In genomic region chr3L:2552116-2552843, dm6 we compare ENCODE assay signal across 6 fruit fly cellular contexts.
A peak's percentile ranks its signal among the peaks of the same experiment; 100 is the strongest.
TF ChIP-seq lines count a peak whose summit lies in the region.

No protein-coding gene starts in this region.

- peak; percentile 12 for TF ChIP-seq CTCF in whole organism, embryonic (GFP tag; optimal IDR thresholded peaks at IDR 0.05; lab: Kevin White, UChicago)

TF ChIP-seq in Kc167, 6 proteins besides CTCF, POLR2A, EP300 and RAD21:
- TF ChIP-seq insv (optimal IDR thresholded peaks at IDR 0.05; lab: Kevin White, UChicago) = no peak
- no peak for TF ChIP-seq ttk (optimal IDR thresholded peaks at IDR 0.05; lab: Kevin White, UChicago)
- no peak for TF ChIP-seq h (optimal IDR thresholded peaks at IDR 0.05; lab: Kevin White, UChicago)
- peak; percentile 56 for TF ChIP-seq psq (optimal IDR thresholded peaks at IDR 0.05; lab: Kevin White, UChicago)
- TF ChIP-seq Sin3A (optimal IDR thresholded peaks at IDR 0.05; lab: Kevin White, UChicago) = no peak
- no peak for TF ChIP-seq Myc (optimal IDR thresholded peaks at IDR 0.05; lab: Kevin White, UChicago)

TF ChIP-seq in whole organism, adult, 20 proteins besides CTCF, POLR2A, EP300 and RAD21:
- peak; percentile 35 for TF ChIP-seq kay (GFP tag; lab: Kevin White, UChicago; ENCODE audit: borderline replicate concordance)
- peak; percentile 51 for TF ChIP-seq CG14711 (tag; optimal IDR thresholded peaks at IDR 0.05; lab: Kevin White, UChicago)
- TF ChIP-seq CG7101 (tag; optimal IDR thresholded peaks at IDR 0.05; lab: Kevin White, UChicago) = no peak
TF ChIP-seq in whole organism, adult: peak in this region for 2.

TF ChIP-seq in whole organism, embryonic, 481 proteins besides CTCF, POLR2A, EP300 and RAD21 (continues in another document):
- TF ChIP-seq HmgZ (tag; optimal IDR thresholded peaks at IDR 0.05; lab: Kevin White, UChicago) (no peak), CG16815 (GFP tag; optimal IDR thresholded peaks at IDR 0.05; lab: Kevin White, UChicago) (peak; percentile 48), CG3163 (GFP tag; optimal IDR thresholded peaks at IDR 0.05; lab: Kevin White, UChicago) (no peak), klu (GFP tag; IDR thresholded peaks at IDR 0.05; lab: Robert Waterston, UW) (no peak), CG8944 (GFP tag; optimal IDR thresholded peaks at IDR 0.05; lab: Kevin White, UChicago) (peak; percentile 48), Meics (GFP tag; optimal IDR thresholded peaks at IDR 0.05; lab: Kevin White, UChicago) (peak; percentile 37), al (GFP tag; IDR thresholded peaks at IDR 0.05; lab: Robert Waterston, UW) (0 out of 2 replicates have a peak, but pooled peaks have one; percentile 19), Lhr (GFP tag; optimal IDR thresholded peaks at IDR 0.05; lab: Kevin White, UChicago) (no peak), CG4404 (GFP tag; IDR thresholded peaks at IDR 0.05; lab: Robert Waterston, UW) (no peak), CG7372 (GFP tag; IDR thresholded peaks at IDR 0.05; lab: Robert Waterston, UW) (0 out of 2 replicates have a peak, but pooled peaks have one; percentile 29), run (tag; optimal IDR thresholded peaks at IDR 0.05; lab: Kevin White, UChicago) (no peak), unpg (GFP tag; optimal IDR thresholded peaks at IDR 0.05; lab: Kevin White, UChicago) (peak; percentile 76), Drgx (GFP tag; IDR thresholded peaks at IDR 0.05; lab: Robert Waterston, UW) (peak; percentile 76), CG15073 (GFP tag; optimal IDR thresholded peaks at IDR 0.05; lab: Kevin White, UChicago) (no peak), nmo (GFP tag; optimal IDR thresholded peaks at IDR 0.05; lab: Kevin White, UChicago) (peak; percentile 72), CG12942 (GFP tag; optimal IDR thresholded peaks at IDR 0.05; lab: Kevin White, UChicago) (peak; percentile 45), fru (optimal IDR thresholded peaks at IDR 0.05; lab: Kevin White, UChicago) (no peak), CG17912 (GFP tag; optimal IDR thresholded peaks at IDR 0.05; lab: Kevin White, UChicago) (no peak), h (optimal IDR thresholded peaks at IDR 0.05; lab: Kevin White, UChicago) (no peak), CG1792 (GFP tag; optimal IDR thresholded peaks at IDR 0.05; lab: Kevin White, UChicago) (peak; percentile 38), dan (GFP tag; IDR thresholded peaks at IDR 0.05; lab: Robert Waterston, UW) (no peak)

TF ChIP-seq in whole organism, prepupa, 60 proteins besides CTCF, POLR2A, EP300 and RAD21 (continues in another document):
- TF ChIP-seq Blimp-1 (GFP tag; optimal IDR thresholded peaks at IDR 0.05; lab: Kevin White, UChicago) = peak; percentile 54
- TF ChIP-seq CG11902 (GFP tag; optimal IDR thresholded peaks at IDR 0.05; lab: Kevin White, UChicago) = peak; percentile 92
- peak; percentile 97 for TF ChIP-seq CG8632 (GFP tag; optimal IDR thresholded peaks at IDR 0.05; lab: Kevin White, UChicago)
- TF ChIP-seq CG34406 (GFP tag; optimal IDR thresholded peaks at IDR 0.05; lab: Kevin White, UChicago) = peak; percentile 95
- TF ChIP-seq Hr4 (GFP tag; optimal IDR thresholded peaks at IDR 0.05; lab: Kevin White, UChicago) = peak; percentile 79
- peak; percentile 93 for TF ChIP-seq CG1621 (tag; optimal IDR thresholded peaks at IDR 0.05; lab: Kevin White, UChicago)
- peak; percentile 75 for TF ChIP-seq Gug (GFP tag; IDR thresholded peaks at IDR 0.05; lab: Robert Waterston, UW)
- TF ChIP-seq Smox (GFP tag; optimal IDR thresholded peaks at IDR 0.05; lab: Kevin White, UChicago) = peak; percentile 94
- peak; percentile 97 for TF ChIP-seq svp (GFP tag; lab: Kevin White, UChicago)
- TF ChIP-seq Eip78C (GFP tag; lab: Kevin White, UChicago) = peak; percentile 99
- TF ChIP-seq Eip93F (GFP tag; optimal IDR thresholded peaks at IDR 0.05; lab: Kevin White, UChicago) = peak; percentile 91
- TF ChIP-seq dsx (GFP tag; optimal IDR thresholded peaks at IDR 0.05; lab: Kevin White, UChicago; ENCODE audit: poor library complexity, severe bottlenecking) = peak; percentile 97
- peak; percentile 71 for TF ChIP-seq CG6276 (GFP tag; optimal IDR thresholded peaks at IDR 0.05; lab: Kevin White, UChicago)
- peak; percentile 55 for TF ChIP-seq CG4318 (GFP tag; optimal IDR thresholded peaks at IDR 0.05; lab: Kevin White, UChicago)
- TF ChIP-seq ss (GFP tag; optimal IDR thresholded peaks at IDR 0.05; lab: Kevin White, UChicago) = peak; percentile 86 to 96
- peak; percentile 84 for TF ChIP-seq eg (GFP tag; IDR thresholded peaks at IDR 0.05; lab: Robert Waterston, UW)
- peak; percentile 95 for TF ChIP-seq lz (GFP tag; optimal IDR thresholded peaks at IDR 0.05; lab: Kevin White, UChicago)
- TF ChIP-seq CG10631 (GFP tag; optimal IDR thresholded peaks at IDR 0.05; lab: Kevin White, UChicago) = peak; percentile 94
- TF ChIP-seq fd59A (GFP tag; optimal IDR thresholded peaks at IDR 0.05; lab: Kevin White, UChicago) = peak; percentile 90
- TF ChIP-seq salr (GFP tag; optimal IDR thresholded peaks at IDR 0.05; lab: Kevin White, UChicago) = peak; percentile 81 to 93
- peak; percentile 91 for TF ChIP-seq spab (GFP tag; optimal IDR thresholded peaks at IDR 0.05; lab: Kevin White, UChicago)

TF ChIP-seq in whole organism, pupa, 21 proteins besides CTCF, POLR2A, EP300 and RAD21:
- TF ChIP-seq CG8301 (tag; optimal IDR thresholded peaks at IDR 0.05; lab: Kevin White, UChicago) (peak; percentile 83), fd96Ca (GFP tag; IDR thresholded peaks at IDR 0.05; lab: Robert Waterston, UW) (peak; percentile 63; the same call in 2 of the 3 replicates), Pif1A (GFP tag; optimal IDR thresholded peaks at IDR 0.05; lab: Kevin White, UChicago) (peak; percentile 96), EcR (GFP tag; optimal IDR thresholded peaks at IDR 0.05; lab: Kevin White, UChicago) (peak; percentile 71), CG34367 (tag; optimal IDR thresholded peaks at IDR 0.05; lab: Kevin White, UChicago) (peak; percentile 91), CG17806 (tag; optimal IDR thresholded peaks at IDR 0.05; lab: Kevin White, UChicago) (peak; percentile 97), CG12605 (GFP tag; IDR thresholded peaks at IDR 0.05; lab: Robert Waterston, UW) (peak; percentile 75), D1 (tag; optimal IDR thresholded peaks at IDR 0.05; lab: Kevin White, UChicago) (peak; percentile 89), CG8159 (tag; optimal IDR thresholded peaks at IDR 0.05; lab: Kevin White, UChicago) (peak; percentile 97), Pif1B (GFP tag; optimal IDR thresholded peaks at IDR 0.05; lab: Kevin White, UChicago) (peak; percentile 94), Ets98B (GFP tag; IDR thresholded peaks at IDR 0.05; lab: Robert Waterston, UW) (peak; percentile 77), CG15710 (tag; optimal IDR thresholded peaks at IDR 0.05; lab: Kevin White, UChicago) (peak; percentile 99), CG10348 (GFP tag; IDR thresholded peaks at IDR 0.05; lab: Robert Waterston, UW) (no peak), CG32121 (GFP tag; IDR thresholded peaks at IDR 0.05; lab: Robert Waterston, UW) (peak; percentile 43; the same call in 1 of the 2 replicates), gl (tag; optimal IDR thresholded peaks at IDR 0.05; lab: Kevin White, UChicago) (peak; percentile 91), CG13204 (GFP tag; optimal IDR thresholded peaks at IDR 0.05; lab: Kevin White, UChicago) (peak; percentile 78), CG14655 (GFP tag; optimal IDR thresholded peaks at IDR 0.05; lab: Kevin White, UChicago) (peak; percentile 85), Snoo (tag; optimal IDR thresholded peaks at IDR 0.05; lab: Kevin White, UChicago) (peak; percentile 91), CG4496 (GFP tag; IDR thresholded peaks at IDR 0.05; lab: Robert Waterston, UW) (peak; percentile 89), rn (GFP tag; IDR thresholded peaks at IDR 0.05; lab: Robert Waterston, UW) (peak; percentile 74), CG9948 (tag; optimal IDR thresholded peaks at IDR 0.05; lab: Kevin White, UChicago) (peak; percentile 92)
TF ChIP-seq in whole organism, pupa: peak in this region for 20.

TF ChIP-seq in whole organism, wandering third instar larva, 38 proteins besides CTCF, POLR2A, EP300 and RAD21 (continues in another document):
- TF ChIP-seq sv (GFP tag; optimal IDR thresholded peaks at IDR 0.05; lab: Kevin White, UChicago) = no peak
- peak; percentile 62 for TF ChIP-seq woc (GFP tag; optimal IDR thresholded peaks at IDR 0.05; lab: Kevin White, UChicago)
- TF ChIP-seq Dif (GFP tag; optimal IDR thresholded peaks at IDR 0.05; lab: Kevin White, UChicago; ENCODE audit: partially characterized antibody) = no peak
- no peak for TF ChIP-seq Mio (GFP tag; optimal IDR thresholded peaks at IDR 0.05; lab: Kevin White, UChicago)
- TF ChIP-seq brk (GFP tag; optimal IDR thresholded peaks at IDR 0.05; lab: Kevin White, UChicago) = peak; percentile 16
- no peak for TF ChIP-seq dl (GFP tag; optimal IDR thresholded peaks at IDR 0.05; lab: Kevin White, UChicago; ENCODE audit: insufficient read depth in 1 of 2, partially characterized antibody in 2 of 2)
- TF ChIP-seq Hnf4 (GFP tag; optimal IDR thresholded peaks at IDR 0.05; lab: Kevin White, UChicago) = peak; percentile 74
- TF ChIP-seq dsf (GFP tag; optimal IDR thresholded peaks at IDR 0.05; lab: Kevin White, UChicago; ENCODE audit: borderline replicate concordance) = no peak
- no peak for TF ChIP-seq N (GFP tag; optimal IDR thresholded peaks at IDR 0.05; lab: Kevin White, UChicago)
- peak; percentile 13 for TF ChIP-seq Hr83 (GFP tag; optimal IDR thresholded peaks at IDR 0.05; lab: Kevin White, UChicago; ENCODE audit: poor library complexity, severe bottlenecking)
- TF ChIP-seq dmrt93B (GFP tag; optimal IDR thresholded peaks at IDR 0.05; lab: Kevin White, UChicago) = peak; percentile 58
- TF ChIP-seq CG9705 (GFP tag; optimal IDR thresholded peaks at IDR 0.05; lab: Kevin White, UChicago) = no peak
- TF ChIP-seq rgr (GFP tag; optimal IDR thresholded peaks at IDR 0.05; lab: Kevin White, UChicago) = peak; percentile 84
- TF ChIP-seq Vsx2 (GFP tag; optimal IDR thresholded peaks at IDR 0.05; lab: Kevin White, UChicago; ENCODE audit: partially characterized antibody) = no peak
- no peak for TF ChIP-seq Dfd (GFP tag; optimal IDR thresholded peaks at IDR 0.05; lab: Kevin White, UChicago)
- no peak for TF ChIP-seq jim (GFP tag; optimal IDR thresholded peaks at IDR 0.05; lab: Kevin White, UChicago)
- TF ChIP-seq CG32264 (GFP tag; optimal IDR thresholded peaks at IDR 0.05; lab: Kevin White, UChicago) = peak; percentile 64
- TF ChIP-seq fru (GFP tag; optimal IDR thresholded peaks at IDR 0.05; lab: Kevin White, UChicago) = peak; percentile 87
- TF ChIP-seq br (GFP tag; optimal IDR thresholded peaks at IDR 0.05; lab: Kevin White, UChicago) = peak; percentile 86
- TF ChIP-seq lola (GFP tag; optimal IDR thresholded peaks at IDR 0.05; lab: Kevin White, UChicago) = no peak
- no peak for TF ChIP-seq Myc (optimal IDR thresholded peaks at IDR 0.05; lab: Kevin White, UChicago)
- TF ChIP-seq foxo (GFP tag; optimal IDR thresholded peaks at IDR 0.05; lab: Kevin White, UChicago) = peak; percentile 40 to 93
- TF ChIP-seq Abd-B (GFP tag; optimal IDR thresholded peaks at IDR 0.05; lab: Kevin White, UChicago) = no peak
- TF ChIP-seq pan (optimal IDR thresholded peaks at IDR 0.05; lab: Kevin White, UChicago) = no peak
- peak; percentile 83 for TF ChIP-seq OdsH (GFP tag; optimal IDR thresholded peaks at IDR 0.05; lab: Kevin White, UChicago)
- TF ChIP-seq Hr78 (GFP tag; optimal IDR thresholded peaks at IDR 0.05; lab: Kevin White, UChicago) = no peak
